Fruit fly (Drosophila melanogaster) ovary, adult (tissue): Measurements from ENCODE around the gene oc.

Experiments used
- CG17801 ChIP-seq: fragments of 200-800 bp; optimal IDR thresholded peaks from 2 replicates; lab custom pipeline; 2019; ENCODE audit warnings: missing biosample characterization, mild to moderate bottlenecking, missing genetic modification characterization, moderate library complexity; ENCODE audit not compliant: partially characterized antibody

The oc gene

dm6 chrX:8627171-8627570 is 23.3 kb downstream of the oc start:
- no peak for TF ChIP-seq CG17801 (GFP tag; lab: Kevin White, UChicago)

- TF ChIP-seq CG17801 (GFP tag; lab: Kevin White, UChicago) = no peak
These were observed 25.6 kb downstream of the oc start for dm6 chrX:8624867-8625266.

dm6 chrX:8622419-8622818 is 28.1 kb downstream of the oc start:
- TF ChIP-seq CG17801 (GFP tag; lab: Kevin White, UChicago) = no peak

dm6 chrX:8616787-8617432 is 33.6 kb downstream of the oc start:
- TF ChIP-seq CG17801 (GFP tag; lab: Kevin White, UChicago) = no peak

dm6 chrX:8616280-8616679 is 34.2 kb downstream of the oc start:
- TF ChIP-seq CG17801 (GFP tag; lab: Kevin White, UChicago) = no peak

- TF ChIP-seq CG17801 (GFP tag; lab: Kevin White, UChicago) = no peak
These were observed 42.6 kb downstream of the oc start for dm6 chrX:8607902-8608301.

dm6 chrX:8606206-8606605 is 44.3 kb downstream of the oc start, which contains the start of gene Caf1-180:
TSS of gene Caf1-180 (minus strand) at chrX:8606304.
- no peak for TF ChIP-seq CG17801 (GFP tag; lab: Kevin White, UChicago)

- TF ChIP-seq CG17801 (GFP tag; lab: Kevin White, UChicago) = no peak
These were observed 49.3 kb downstream of the oc start for dm6 chrX:8601165-8601564.

dm6 chrX:8593159-8593476 is 57.4 kb downstream of the oc start:
- no peak for TF ChIP-seq CG17801 (GFP tag; lab: Kevin White, UChicago)

dm6 chrX:8592437-8593158 is 57.9 kb downstream of the oc start:
- TF ChIP-seq CG17801 (GFP tag; lab: Kevin White, UChicago) = no peak

dm6 chrX:8591685-8592127 is 58.8 kb downstream of the oc start, which contains the start of the genes CG12659 and Crag:
TSS of gene CG12659 (minus strand) at chrX:8591729.
TSS of gene Crag (plus strand) at chrX:8592031.
- TF ChIP-seq CG17801 (GFP tag; lab: Kevin White, UChicago) = peak; percentile 13

dm6 chrX:8588607-8589171 is 61.8 kb downstream of the oc start, which contains the start of gene CG12081:
TSS of gene CG12081 (plus strand) at chrX:8588811.
- peak; percentile 19 for TF ChIP-seq CG17801 (GFP tag; lab: Kevin White, UChicago)

dm6 chrX:8583159-8583558 is 67.3 kb downstream of the oc start:
- TF ChIP-seq CG17801 (GFP tag; lab: Kevin White, UChicago) = no peak

- no peak for TF ChIP-seq CG17801 (GFP tag; lab: Kevin White, UChicago)
These were observed 69.7 kb downstream of the oc start for dm6 chrX:8580794-8581193.
